Worm (Caenorhabditis elegans): ENCODE results near the gene dmsr-10.

- TF ChIP-seq R02D3.7 (tag; optimal IDR thresholded peaks at IDR 0.05), result no peak
- no peak for TF ChIP-seq lsy-2 (tag; optimal IDR thresholded peaks at IDR 0.05)
- no peak for TF ChIP-seq nhr-12 (tag; optimal IDR thresholded peaks at IDR 0.05)
- TF ChIP-seq ztf-11 (tag; optimal IDR thresholded peaks at IDR 0.05), result no peak
- TF ChIP-seq nhr-77 (tag; optimal IDR thresholded peaks at IDR 0.05), result no peak
- TF ChIP-seq mdl-1 (tag; optimal IDR thresholded peaks at IDR 0.05), result no peak
- TF ChIP-seq fos-1 (tag; optimal IDR thresholded peaks at IDR 0.05), result no peak
- TF ChIP-seq ama-1 (optimal IDR thresholded peaks at IDR 0.05), result no peak
- TF ChIP-seq nhr-25 (tag; optimal IDR thresholded peaks at IDR 0.05), result no peak
- no peak for TF ChIP-seq ceh-16 (tag; optimal IDR thresholded peaks at IDR 0.05)
- TF ChIP-seq unc-39 (tag; optimal IDR thresholded peaks at IDR 0.05), result no peak
- TF ChIP-seq ceh-82 (tag; optimal IDR thresholded peaks at IDR 0.05), result no peak
Measured at ce11 chrV:6796264-6796663, 5.5 kb downstream of the dmsr-10 start.
